Worm (Caenorhabditis elegans) whole organism, young adult: ENCODE results near the gene F35C5.1.

Source experiments
- F57A8.1 ChIP-seq: fragments of 200-800 bp; sonication (Bioruptor generic); optimal IDR thresholded peaks from 2 replicates; lab custom pipeline; 2018; ENCODE audit warnings: mild to moderate bottlenecking, missing genetic modification characterization, moderate library complexity, missing compliant biosample characterization
- K12H6.12 ChIP-seq: fragments of 200-800 bp; sonication (Bioruptor generic); optimal IDR thresholded peaks from 2 replicates; lab custom pipeline; 2018; ENCODE audit warnings: mild to moderate bottlenecking, missing genetic modification characterization, missing compliant biosample characterization
- Y53F4B.3 ChIP-seq: fragments of 200-800 bp; sonication (Bioruptor generic); IDR thresholded peaks from 2 replicates; pipeline ENCODE4 v1.3.6; 2022; ENCODE audit warnings: missing genetic modification reagents, missing genetic modification characterization, missing compliant biosample characterization
- ZK185.1 ChIP-seq: sonication (generic microtip); optimal IDR thresholded peaks from 2 replicates; lab custom pipeline; 2016; ENCODE audit warnings: mild to moderate bottlenecking, missing genetic modification characterization, missing compliant biosample characterization; ENCODE audit not compliant: poor library complexity, severe bottlenecking
- aptf-3 ChIP-seq: fragments of 200-800 bp; sonication (Bioruptor generic); IDR thresholded peaks from 2 replicates; pipeline ENCODE4 v1.3.6; 2022; ENCODE audit warnings: missing genetic modification characterization, missing compliant biosample characterization
- bed-2 ChIP-seq: fragments of 200-800 bp; sonication (Bioruptor generic); IDR thresholded peaks from 2 replicates; pipeline ENCODE4 v1.3.6; 2022; ENCODE audit warnings: missing genetic modification reagents, missing genetic modification characterization, missing compliant biosample characterization
- cebp-2 ChIP-seq: fragments of 200-800 bp; sonication (Bioruptor generic); IDR thresholded peaks from 2 replicates; pipeline ENCODE4 v1.3.6; 2022; ENCODE audit warnings: missing genetic modification characterization, missing compliant biosample characterization
- ceh-40 ChIP-seq: fragments of 200-800 bp; sonication (Bioruptor generic); IDR thresholded peaks from 2 replicates; pipeline ENCODE4 v1.3.6; 2022; ENCODE audit warnings: missing genetic modification characterization, missing compliant biosample characterization
- ceh-79 ChIP-seq: sonication (generic microtip); optimal IDR thresholded peaks from 2 replicates; lab custom pipeline; 2017; ENCODE audit warnings: mild to moderate bottlenecking, missing genetic modification characterization, missing compliant biosample characterization
- die-1 ChIP-seq: sonication (generic microtip); optimal IDR thresholded peaks from 2 replicates; lab custom pipeline; 2016; ENCODE audit warnings: missing genotype, mild to moderate bottlenecking, missing genetic modification characterization, missing compliant biosample characterization
- dox-1 ChIP-seq: fragments of 200-800 bp; sonication (Bioruptor generic); IDR thresholded peaks from 2 replicates; pipeline ENCODE4 v1.3.6; 2022; ENCODE audit warnings: missing genetic modification reagents, missing genetic modification characterization, missing compliant biosample characterization
- fkh-3 ChIP-seq: sonication (generic microtip); optimal IDR thresholded peaks from 2 replicates; lab custom pipeline; 2016; ENCODE audit warnings: mild to moderate bottlenecking, missing genetic modification characterization, missing compliant biosample characterization
- hlh-12 ChIP-seq: sonication (generic microtip); optimal IDR thresholded peaks from 2 replicates; lab custom pipeline; 2016; ENCODE audit warnings: missing genetic modification characterization, missing compliant biosample characterization
- hlh-26 ChIP-seq: fragments of 200-800 bp; sonication (Bioruptor generic); conservative IDR thresholded peaks from 2 replicates; pipeline ENCODE4 v1.3.6; 2022; ENCODE audit warnings: missing genetic modification reagents, missing genetic modification characterization, missing compliant biosample characterization
- hmg-20 ChIP-seq: fragments of 200-800 bp; sonication (Bioruptor generic); IDR thresholded peaks from 2 replicates; pipeline ENCODE4 v1.3.6; 2022; ENCODE audit warnings: missing genetic modification reagents, missing genetic modification characterization, missing compliant biosample characterization
- lag-1 ChIP-seq: fragments of 200-800 bp; sonication (Bioruptor generic); IDR thresholded peaks from 2 replicates; pipeline ENCODE4 v1.3.6; 2022; ENCODE audit warnings: missing genetic modification reagents, missing genetic modification characterization, missing compliant biosample characterization
- let-607 ChIP-seq, 2 experiments: fragments of 200-800 bp in 1 of 2; sonication (Bioruptor generic) in 1 of 2; sonication (generic microtip) in 1 of 2; optimal IDR thresholded peaks; 2 replicates each; lab custom pipeline; 2016 to 2018; ENCODE audit warnings: mild to moderate bottlenecking in 2 of 2, missing compliant biosample characterization in 2 of 2, missing genetic modification characterization in 2 of 2, moderate library complexity in 2 of 2, missing genotype in 1 of 2
- lir-1 ChIP-seq: fragments of 200-800 bp; sonication (Bioruptor generic); conservative IDR thresholded peaks from 2 replicates; pipeline ENCODE4 v1.3.6; 2022; ENCODE audit warnings: missing genetic modification reagents, missing genetic modification characterization, missing compliant biosample characterization
- lsy-27 ChIP-seq: sonication (generic microtip); optimal IDR thresholded peaks from 2 replicates; lab custom pipeline; 2017; ENCODE audit warnings: missing genetic modification characterization, mild to moderate bottlenecking, missing compliant biosample characterization, antibody characterized with exemption, missing genotype, borderline replicate concordance; ENCODE audit not compliant: insufficient read depth
- madf-10 ChIP-seq: sonication (generic microtip); optimal IDR thresholded peaks from 2 replicates; lab custom pipeline; 2016; ENCODE audit warnings: mild to moderate bottlenecking, missing genetic modification characterization, missing compliant biosample characterization
- mcd-1 ChIP-seq: fragments of 200-800 bp; sonication (Bioruptor generic); IDR thresholded peaks from 2 replicates; pipeline ENCODE4 v1.3.6; 2022; ENCODE audit warnings: missing genetic modification reagents, missing genetic modification characterization, missing compliant biosample characterization
- nhr-120 ChIP-seq: fragments of 200-800 bp; sonication (Bioruptor generic); IDR thresholded peaks from 2 replicates; pipeline ENCODE4 v1.3.6; 2022; ENCODE audit warnings: missing genetic modification characterization, missing compliant biosample characterization
- nhr-27 ChIP-seq: fragments of 200-800 bp; sonication (Bioruptor generic); optimal IDR thresholded peaks from 2 replicates; lab custom pipeline; 2018; ENCODE audit warnings: mild to moderate bottlenecking, missing genetic modification characterization, moderate library complexity, missing compliant biosample characterization
- nhr-80 ChIP-seq: sonication (generic microtip); optimal IDR thresholded peaks from 2 replicates; lab custom pipeline; 2016; ENCODE audit warnings: missing genetic modification characterization, missing compliant biosample characterization
- pha-4 ChIP-seq: fragments of 150-350 bp; sonication (generic microtip); optimal IDR thresholded peaks from 2 replicates; lab custom pipeline; 2014; ENCODE audit warnings: missing biosample characterization, missing genetic modification reagents, missing genetic modification characterization
- rcor-1 ChIP-seq: fragments of 200-800 bp; sonication (Bioruptor generic); IDR thresholded peaks from 2 replicates; pipeline ENCODE4 v1.3.6; 2022; ENCODE audit warnings: missing genetic modification reagents, missing genetic modification characterization, missing compliant biosample characterization
- snpc-1.1 ChIP-seq: sonication (generic microtip); optimal IDR thresholded peaks from 2 replicates; lab custom pipeline; 2017; ENCODE audit warnings: missing genetic modification characterization, mild to moderate bottlenecking, missing compliant biosample characterization, antibody characterized with exemption, moderate library complexity, missing genotype, missing genetic modification reagents; ENCODE audit not compliant: insufficient read depth
- snpc-4 ChIP-seq, 5 experiments: fragments of 150-350 bp in 1 of 5; sonication (generic microtip) in 4 of 5; optimal IDR thresholded peaks; 2 replicates each; lab custom pipeline; 2014 to 2018; ENCODE audit warnings: missing genetic modification characterization in 5 of 5, missing biosample characterization in 3 of 5, antibody characterized with exemption in 2 of 5, mild to moderate bottlenecking in 2 of 5, missing compliant biosample characterization in 2 of 5, missing genotype in 2 of 5, moderate library complexity in 2 of 5, missing genetic modification reagents in 1 of 5
- sptf-2 ChIP-seq: fragments of 200-800 bp; sonication (Bioruptor generic); optimal IDR thresholded peaks from 2 replicates; lab custom pipeline; 2018; ENCODE audit warnings: mild to moderate bottlenecking, missing genetic modification characterization, missing compliant biosample characterization
- xnd-1 ChIP-seq: sonication (generic microtip); optimal IDR thresholded peaks from 2 replicates; lab custom pipeline; 2016; ENCODE audit warnings: missing genotype, missing genetic modification reagents, missing genetic modification characterization, missing compliant biosample characterization
- ztf-18 ChIP-seq: sonication (generic microtip); optimal IDR thresholded peaks from 2 replicates; lab custom pipeline; 2016; ENCODE audit warnings: missing genotype, mild to moderate bottlenecking, missing genetic modification characterization, missing compliant biosample characterization
- ztf-22 ChIP-seq: fragments of 200-800 bp; sonication (Bioruptor generic); optimal IDR thresholded peaks from 2 replicates; lab custom pipeline; 2018; ENCODE audit warnings: mild to moderate bottlenecking, missing genetic modification characterization, moderate library complexity, missing compliant biosample characterization
- ztf-25 ChIP-seq: fragments of 200-800 bp; sonication (Bioruptor generic); IDR thresholded peaks from 2 replicates; pipeline ENCODE4 v1.3.6; 2022; ENCODE audit warnings: missing genetic modification reagents, missing genetic modification characterization, missing compliant biosample characterization
- ztf-26 ChIP-seq: sonication (generic microtip); optimal IDR thresholded peaks from 2 replicates; lab custom pipeline; 2017; ENCODE audit warnings: missing genetic modification characterization, missing compliant biosample characterization

The F35C5.1 gene

ce11 chrII:12897942-12898341 lies 17.3 kb downstream of the F35C5.1 start, which contains the start of gene clec-64:
clec-64 (plus strand) TSS chrII:12898242.
- TF ChIP-seq K12H6.12 (tag; lab: Kevin White, UChicago): no peak

- TF ChIP-seq bed-2 (GFP tag; lab: Robert Waterston, UW) (no peak), ceh-40 (GFP tag; lab: Robert Waterston, UW) (no peak), ztf-18 (tag; lab: Kevin White, UChicago) (no peak), lir-1 (GFP tag; lab: Robert Waterston, UW) (no peak), aptf-3 (no peak), ztf-22 (GFP tag; lab: Kevin White, UChicago) (no peak), sptf-2 (GFP tag; lab: Kevin White, UChicago) (no peak), fkh-3 (no peak), cebp-2 (GFP tag; lab: Robert Waterston, UW) (no peak), dox-1 (GFP tag; lab: Robert Waterston, UW) (0 out of 2 replicates have a peak, but pooled peaks have one; percentile 15), ztf-25 (GFP tag; lab: Robert Waterston, UW) (no peak), xnd-1 (tag; lab: Kevin White, UChicago) (no peak), ztf-26 (tag; lab: Kevin White, UChicago) (no peak), nhr-80 (tag; lab: Kevin White, UChicago) (peak; percentile 20), let-607 (tag; optimal IDR thresholded peaks at IDR 0.05; lab: Kevin White, UChicago) (no peak), die-1 (tag; lab: Kevin White, UChicago) (no peak), rcor-1 (GFP tag; lab: Robert Waterston, UW) (no peak)
Measured at ce11 chrII:12901025-12901424, 20.4 kb downstream of the F35C5.1 start, which contains the start of gene clec-65. clec-65 (plus strand) TSS chrII:12901325.

- TF ChIP-seq nhr-80 (tag; lab: Kevin White, UChicago) (peak; percentile 70), bed-2 (GFP tag; lab: Robert Waterston, UW) (no peak)
Measured at ce11 chrII:12904174-12904573, 23.6 kb downstream of the F35C5.1 start, which contains the start of gene clec-66. clec-66 (plus strand) TSS chrII:12904398.

ce11 chrII:12907070-12907469 lies 26.5 kb downstream of the F35C5.1 start, which contains the start of gene nspb-11:
nspb-11 (plus strand) TSS chrII:12907370.
- TF ChIP-seq snpc-4 (GFP tag; optimal IDR thresholded peaks at IDR 0.05; lab: Kevin White, UChicago) (no peak), snpc-4 (tag; optimal IDR thresholded peaks at IDR 0.05; lab: Kevin White, UChicago) (no peak), madf-10 (tag; lab: Kevin White, UChicago) (no peak), lsy-27 (tag; lab: Kevin White, UChicago) (no peak), nhr-120 (no peak), hmg-20 (no peak), ZK185.1 (tag; lab: Kevin White, UChicago) (no peak), mcd-1 (GFP tag; lab: Robert Waterston, UW) (no peak), Y53F4B.3 (no peak), hlh-12 (no peak), F57A8.1 (no peak), nhr-27 (tag; lab: Kevin White, UChicago) (no peak), snpc-1.1 (tag; lab: Kevin White, UChicago) (no peak), pha-4 (tag; lab: Kevin White, UChicago) (no peak), lag-1 (GFP tag; lab: Robert Waterston, UW) (no peak), die-1 (tag; lab: Kevin White, UChicago) (no peak), hlh-26 (GFP tag; lab: Robert Waterston, UW) (no peak), ceh-79 (tag; lab: Kevin White, UChicago) (no peak)
